Worm (Caenorhabditis elegans): ENCODE measurements around the gene spe-36.

The spe-36 gene

ce11 chrIV:11583906-11584378 lies 8.1 kb downstream of the spe-36 start, which contains the start of gene F12F6.1 (continued):
- TF ChIP-seq hif-1 (tag; optimal IDR thresholded peaks at IDR 0.05) (no peak), mes-2 (tag; optimal IDR thresholded peaks at IDR 0.05; ENCODE audit: poor library complexity, severe bottlenecking) (no peak), nhr-111 (GFP tag; optimal IDR thresholded peaks at IDR 0.05) (no peak), zip-11 (GFP tag; IDR thresholded peaks at IDR 0.05) (no peak; the same call in 1 of the 2 replicates), Y5F2A.4 (GFP tag; optimal IDR thresholded peaks at IDR 0.05) (no peak), mep-1 (tag; optimal IDR thresholded peaks at IDR 0.05) (peak; percentile 38), lin-29 (GFP tag; IDR thresholded peaks at IDR 0.05) (no peak), pqm-1 (tag; optimal IDR thresholded peaks at IDR 0.05) (no peak), F49E8.2 (tag; optimal IDR thresholded peaks at IDR 0.05; ENCODE audit: borderline replicate concordance) (no peak), skn-1 (tag; optimal IDR thresholded peaks at IDR 0.05) (no peak), hmg-1.1 (GFP tag; IDR thresholded peaks at IDR 0.05) (peak; percentile 27; the same call in 1 of the 2 replicates), ceh-20 (GFP tag; IDR thresholded peaks at IDR 0.05) (0 out of 2 replicates have a peak, but pooled peaks have one; percentile 42), attf-4 (tag; optimal IDR thresholded peaks at IDR 0.05) (no peak), unc-39 (tag; optimal IDR thresholded peaks at IDR 0.05) (no peak), tra-1 (GFP tag; IDR thresholded peaks at IDR 0.05) (no peak), set-16 (GFP tag; IDR thresholded peaks at IDR 0.05) (peak; percentile 95), nhr-41 (GFP tag; IDR thresholded peaks at IDR 0.05) (no peak), nhr-6 (tag; optimal IDR thresholded peaks at IDR 0.05) (peak; percentile 30), hlh-11 (tag; optimal IDR thresholded peaks at IDR 0.05) (peak; percentile 48), ceh-44 (GFP tag; IDR thresholded peaks at IDR 0.05) (0 out of 2 replicates have a peak, but pooled peaks have one; percentile 14), sdz-12 (GFP tag; optimal IDR thresholded peaks at IDR 0.05) (no peak), nhr-28 (tag; optimal IDR thresholded peaks at IDR 0.05) (no peak), nhr-237 (tag; optimal IDR thresholded peaks at IDR 0.05) (no peak), ctbp-1 (GFP tag; IDR thresholded peaks at IDR 0.05) (no peak), ceh-28 (tag; optimal IDR thresholded peaks at IDR 0.05) (no peak), ZK337.2 (GFP tag; IDR thresholded peaks at IDR 0.05) (no peak), nhr-76 (tag; optimal IDR thresholded peaks at IDR 0.05) (no peak), Y105C5A.15 (GFP tag; IDR thresholded peaks at IDR 0.05) (no peak), dmd-6 (GFP tag; IDR thresholded peaks at IDR 0.05) (0 out of 2 replicates have a peak, but pooled peaks have one; percentile 18), lin-1 (GFP tag; IDR thresholded peaks at IDR 0.05) (no peak), lim-7 (GFP tag; IDR thresholded peaks at IDR 0.05) (no peak), ama-1 (optimal IDR thresholded peaks at IDR 0.05) (no peak), madf-5 (GFP tag; IDR thresholded peaks at IDR 0.05) (no peak), ceh-62 (tag; optimal IDR thresholded peaks at IDR 0.05) (no peak), lin-39 (tag; optimal IDR thresholded peaks at IDR 0.05) (no peak), unc-130 (GFP tag; optimal IDR thresholded peaks at IDR 0.05) (no peak), nhr-11 (tag; optimal IDR thresholded peaks at IDR 0.05) (no peak), dve-1 (tag; optimal IDR thresholded peaks at IDR 0.05; ENCODE audit: insufficient read depth) (no peak), zfp-2 (tag; optimal IDR thresholded peaks at IDR 0.05) (no peak), egl-43 (GFP tag; IDR thresholded peaks at IDR 0.05) (peak; percentile 84), cey-2 (tag; optimal IDR thresholded peaks at IDR 0.05; ENCODE audit: borderline replicate concordance, insufficient read depth) (no peak), jun-1 (tag; optimal IDR thresholded peaks at IDR 0.05) (no peak), ceh-32 (tag; optimal IDR thresholded peaks at IDR 0.05; ENCODE audit: poor library complexity) (no peak), mdl-1 (tag; optimal IDR thresholded peaks at IDR 0.05) (no peak), nhr-102 (tag; optimal IDR thresholded peaks at IDR 0.05) (no peak), daf-16 (GFP tag; optimal IDR thresholded peaks at IDR 0.05) (no peak), daf-16 (tag; optimal IDR thresholded peaks at IDR 0.05) (peak; percentile 45), T26A8.4 (GFP tag; IDR thresholded peaks at IDR 0.05) (no peak), dmd-9 (GFP tag; IDR thresholded peaks at IDR 0.05) (0 out of 2 replicates have a peak, but pooled peaks have one; percentile 11), ztf-7 (tag; optimal IDR thresholded peaks at IDR 0.05) (no peak), daf-8 (GFP tag; IDR thresholded peaks at IDR 0.05) (no peak), snpc-1.2 (GFP tag; IDR thresholded peaks at IDR 0.05) (no peak)
